Fruit fly (Drosophila melanogaster) whole organism, adult: ENCODE results near the gene Trxr1.

Experiments
- CG11617 ChIP-seq: fragments of 200-800 bp; sonication (Bioruptor generic); optimal IDR thresholded peaks from 2 replicates; lab custom pipeline; 2017; ENCODE audit warnings: mild to moderate bottlenecking, missing biosample characterization, missing genetic modification reagents, missing genetic modification characterization
- CG12768 ChIP-seq: fragments of 200-800 bp; sonication (Bioruptor generic); optimal IDR thresholded peaks from 2 replicates; lab custom pipeline; 2017; ENCODE audit warnings: missing biosample characterization, missing genetic modification characterization, mild to moderate bottlenecking, moderate library complexity, missing genetic modification reagents
- CG14711 ChIP-seq: fragments of 200-800 bp; sonication (Bioruptor generic); optimal IDR thresholded peaks from 2 replicates; lab custom pipeline; 2018; ENCODE audit warnings: missing biosample characterization, mild to moderate bottlenecking, missing genetic modification characterization, moderate library complexity
- CG1620 ChIP-seq: fragments of 200-800 bp; sonication (Bioruptor generic); optimal IDR thresholded peaks from 2 replicates; lab custom pipeline; 2016; ENCODE audit warnings: missing biosample characterization, missing genetic modification characterization
- CG33017 ChIP-seq: fragments of 200-800 bp; sonication (Bioruptor generic); optimal IDR thresholded peaks from 2 replicates; lab custom pipeline; 2018; ENCODE audit warnings: missing biosample characterization, mild to moderate bottlenecking, missing genetic modification characterization, moderate library complexity
- CG5204 ChIP-seq: fragments of 200-800 bp; sonication (Bioruptor generic); optimal IDR thresholded peaks from 2 replicates; lab custom pipeline; 2016; ENCODE audit warnings: missing biosample characterization, missing genetic modification characterization
- CG7045 ChIP-seq: fragments of 200-800 bp; sonication (Bioruptor generic); optimal IDR thresholded peaks from 2 replicates; lab custom pipeline; 2017; ENCODE audit warnings: missing biosample characterization, mild to moderate bottlenecking, missing genetic modification characterization
- CG7101 ChIP-seq: fragments of 200-800 bp; sonication (Bioruptor generic); optimal IDR thresholded peaks from 2 replicates; lab custom pipeline; 2018; ENCODE audit warnings: missing biosample characterization, mild to moderate bottlenecking, missing genetic modification characterization, moderate library complexity
- Clk ChIP-seq: fragments of 200-800 bp; sonication (Bioruptor generic); optimal IDR thresholded peaks from 2 replicates; lab custom pipeline; 2017; ENCODE audit warnings: missing biosample characterization, missing genetic modification characterization
- Crg-1 ChIP-seq: fragments of 200-800 bp; sonication (Bioruptor generic); optimal IDR thresholded peaks from 2 replicates; lab custom pipeline; 2016; ENCODE audit warnings: missing biosample characterization, missing genetic modification characterization
- Hr96 ChIP-seq: fragments of 200-800 bp; sonication (Bioruptor generic); optimal IDR thresholded peaks from 2 replicates; lab custom pipeline; 2016; ENCODE audit warnings: missing biosample characterization, missing genetic modification characterization
- Mnt ChIP-seq: fragments of 200-800 bp; sonication (Bioruptor generic); optimal IDR thresholded peaks from 2 replicates; lab custom pipeline; 2016; ENCODE audit warnings: missing biosample characterization, mild to moderate bottlenecking, missing genetic modification characterization
- bab1 ChIP-seq: fragments of 200-800 bp; sonication (Bioruptor generic); optimal IDR thresholded peaks from 3 replicates; lab custom pipeline; 2019; ENCODE audit warnings: missing biosample characterization, mild to moderate bottlenecking, missing genetic modification characterization, moderate library complexity
- cic ChIP-seq: fragments of 200-800 bp; sonication (Bioruptor generic); optimal IDR thresholded peaks from 2 replicates; lab custom pipeline; 2017; ENCODE audit warnings: missing biosample characterization, mild to moderate bottlenecking, missing genetic modification characterization, moderate library complexity
- cnc ChIP-seq, 2 experiments: fragments of >200 bp; optimal IDR thresholded peaks; 2 replicates each; lab custom pipeline; 2017
- kay ChIP-seq: fragments of 200-800 bp; sonication (Bioruptor generic); peaks from one replicate; lab custom pipeline; 2016; ENCODE audit warnings: missing biosample characterization, missing genetic modification characterization, borderline replicate concordance
- ovo ChIP-seq: fragments of 200-800 bp; sonication (Bioruptor generic); optimal IDR thresholded peaks from 2 replicates; lab custom pipeline; 2016; ENCODE audit warnings: missing biosample characterization, missing genetic modification characterization
- pad ChIP-seq: fragments of 200-800 bp; sonication (Bioruptor generic); optimal IDR thresholded peaks from 3 replicates; lab custom pipeline; 2017; ENCODE audit warnings: missing biosample characterization, missing genetic modification characterization, mild to moderate bottlenecking, moderate library complexity, missing genetic modification reagents
- tj ChIP-seq: fragments of 200-800 bp; sonication (Bioruptor generic); optimal IDR thresholded peaks from 3 replicates; lab custom pipeline; 2017; ENCODE audit warnings: missing biosample characterization, mild to moderate bottlenecking, missing genetic modification characterization, moderate library complexity
- toe ChIP-seq: fragments of 200-800 bp; sonication (Bioruptor generic); optimal IDR thresholded peaks from 2 replicates; lab custom pipeline; 2016; ENCODE audit warnings: missing biosample characterization, missing genetic modification characterization

The Trxr1 gene

dm6 chrX:8215855-8216586 is 26.3 kb upstream of the Trxr1 start:
- TF ChIP-seq Mnt (GFP tag; lab: Kevin White, UChicago) (no peak), kay (GFP tag; lab: Kevin White, UChicago) (no peak), CG33017 (no peak)

- TF ChIP-seq Crg-1 (GFP tag; lab: Kevin White, UChicago) (no peak), cic (GFP tag; lab: Kevin White, UChicago) (no peak), CG14711 (tag; lab: Kevin White, UChicago) (no peak), CG7101 (tag; lab: Kevin White, UChicago) (no peak), ovo (no peak), CG7045 (GFP tag; lab: Kevin White, UChicago) (no peak), CG12768 (GFP tag; lab: Kevin White, UChicago) (no peak), CG33017 (no peak), kay (GFP tag; lab: Kevin White, UChicago) (no peak), tj (GFP tag; lab: Kevin White, UChicago) (no peak)
These were observed 14.4 kb upstream of the Trxr1 start for dm6 chrX:8227942-8228341.

DNA sequence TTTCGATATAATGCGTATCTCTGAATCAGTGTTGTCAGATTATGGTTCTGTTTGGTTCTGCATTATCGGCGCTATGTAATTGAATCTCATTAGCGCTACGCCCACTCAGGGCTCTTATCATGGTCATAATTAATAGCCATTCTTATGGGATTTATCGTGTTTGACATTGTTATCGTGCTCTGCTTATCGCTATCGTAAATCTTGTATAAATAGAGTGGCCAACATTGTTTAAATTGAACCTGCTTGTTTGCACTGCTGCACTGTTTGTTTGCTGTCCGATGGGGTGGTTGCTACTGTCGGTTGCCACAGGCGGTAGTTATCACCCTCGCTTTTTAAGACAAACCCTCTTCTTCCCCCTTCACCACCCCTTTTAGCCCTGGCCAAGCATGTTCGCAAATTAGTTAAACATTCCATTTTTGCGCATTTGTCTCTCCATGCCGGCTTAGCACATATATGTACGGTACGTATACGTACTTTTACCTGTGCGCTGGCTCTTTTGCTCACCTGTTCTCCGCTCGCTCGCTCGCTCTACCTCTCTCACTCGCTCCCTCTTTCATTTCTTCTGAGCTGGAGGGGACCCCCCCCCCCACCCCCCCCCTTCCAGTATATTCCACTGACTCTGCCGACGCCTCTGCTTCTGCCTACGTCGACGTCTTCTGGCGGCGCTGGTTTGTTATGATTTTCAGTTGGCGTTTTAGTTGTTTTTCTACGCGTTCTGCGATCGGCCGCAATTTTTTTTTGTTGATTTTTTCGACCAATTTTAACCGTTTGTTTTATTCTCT is 12.2 kb upstream of the Trxr1 start:
- TF ChIP-seq CG7101 (tag; lab: Kevin White, UChicago) = peak; percentile 31
- peak; percentile 83 for TF ChIP-seq tj (GFP tag; lab: Kevin White, UChicago)
- TF ChIP-seq kay (GFP tag; lab: Kevin White, UChicago) = no peak
- TF ChIP-seq Mnt (GFP tag; lab: Kevin White, UChicago) = no peak
- no peak for TF ChIP-seq CG5204 (GFP tag; lab: Kevin White, UChicago)
- TF ChIP-seq pad (GFP tag; lab: Kevin White, UChicago) = peak; percentile 83
- TF ChIP-seq CG14711 (tag; lab: Kevin White, UChicago) = no peak
- TF ChIP-seq CG11617 (GFP tag; lab: Kevin White, UChicago) = peak; percentile 2
- TF ChIP-seq bab1 = peak; percentile 14
- TF ChIP-seq CG12768 (GFP tag; lab: Kevin White, UChicago) = peak; percentile 16
- TF ChIP-seq Hr96 (GFP tag; lab: Kevin White, UChicago) = peak; percentile 27
- TF ChIP-seq cic (GFP tag; lab: Kevin White, UChicago) = peak; percentile 7
- peak; percentile 17 for TF ChIP-seq ovo
- peak; percentile 62 for TF ChIP-seq Crg-1 (GFP tag; lab: Kevin White, UChicago)
- no peak for TF ChIP-seq cnc (optimal IDR thresholded peaks at IDR 0.05; lab: Kevin White, UChicago)
- TF ChIP-seq toe = no peak
- peak; percentile 11 for TF ChIP-seq CG1620 (GFP tag; lab: Kevin White, UChicago)

dm6 chrX:8231241-8232028 is 10.9 kb upstream of the Trxr1 start:
- TF ChIP-seq CG7101 (tag; lab: Kevin White, UChicago) (peak; percentile 19), tj (GFP tag; lab: Kevin White, UChicago) (peak; percentile 91), bab1 (peak; percentile 16), cic (GFP tag; lab: Kevin White, UChicago) (no peak), CG5204 (GFP tag; lab: Kevin White, UChicago) (no peak), CG11617 (GFP tag; lab: Kevin White, UChicago) (peak; percentile 50)

DNA sequence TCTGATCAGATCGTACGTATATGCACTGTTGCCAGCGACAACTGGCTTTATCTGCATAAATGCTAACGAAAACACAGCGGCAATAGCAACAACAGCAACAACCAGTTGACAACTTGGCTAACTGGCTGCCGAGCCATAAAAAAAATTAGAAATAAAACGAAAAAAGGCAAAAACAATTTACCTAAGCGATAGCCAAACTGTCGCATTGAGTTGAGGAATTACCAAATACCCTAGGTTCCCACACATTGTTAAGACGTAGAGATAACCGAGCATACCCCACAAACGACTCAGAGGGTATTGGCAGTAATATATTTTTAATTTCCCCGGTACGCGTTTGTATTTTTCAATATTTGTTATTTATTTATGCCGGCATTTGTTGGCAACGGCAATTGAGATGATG is 9.2 kb upstream of the Trxr1 start:
- peak; percentile 14 for TF ChIP-seq CG33017
- peak; percentile 5 for TF ChIP-seq Clk
- peak; percentile 86 for TF ChIP-seq kay (GFP tag; lab: Kevin White, UChicago)
- peak; percentile 26 for TF ChIP-seq pad (GFP tag; lab: Kevin White, UChicago)
- TF ChIP-seq cnc (optimal IDR thresholded peaks at IDR 0.05; lab: Kevin White, UChicago) = no peak
- TF ChIP-seq cic (GFP tag; lab: Kevin White, UChicago) = peak; percentile 49
- no peak for TF ChIP-seq tj (GFP tag; lab: Kevin White, UChicago)
- TF ChIP-seq Hr96 (GFP tag; lab: Kevin White, UChicago) = no peak
- TF ChIP-seq CG5204 (GFP tag; lab: Kevin White, UChicago) = peak; percentile 33
- TF ChIP-seq Crg-1 (GFP tag; lab: Kevin White, UChicago) = no peak
- no peak for TF ChIP-seq CG12768 (GFP tag; lab: Kevin White, UChicago)
- TF ChIP-seq Mnt (GFP tag; lab: Kevin White, UChicago) = peak; percentile 32
- TF ChIP-seq toe = peak; percentile 2
- TF ChIP-seq CG1620 (GFP tag; lab: Kevin White, UChicago) = no peak
- TF ChIP-seq CG14711 (tag; lab: Kevin White, UChicago) = peak; percentile 29
- TF ChIP-seq bab1 = no peak
- TF ChIP-seq CG7101 (tag; lab: Kevin White, UChicago) = peak; percentile 52
- peak; percentile 48 for TF ChIP-seq CG7045 (GFP tag; lab: Kevin White, UChicago)
- peak; percentile 9 for TF ChIP-seq CG11617 (GFP tag; lab: Kevin White, UChicago)
- TF ChIP-seq ovo = no peak
